Fruit fly (Drosophila melanogaster) whole organism, adult: ENCODE measurements around the gene CG32413.

ENCODE experiments used
- CG11617 ChIP-seq: fragments of 200-800 bp; sonication (Bioruptor generic); optimal IDR thresholded peaks from 2 replicates; lab custom pipeline; 2017; ENCODE audit warnings: mild to moderate bottlenecking, missing biosample characterization, missing genetic modification reagents, missing genetic modification characterization
- CG12768 ChIP-seq: fragments of 200-800 bp; sonication (Bioruptor generic); optimal IDR thresholded peaks from 2 replicates; lab custom pipeline; 2017; ENCODE audit warnings: missing biosample characterization, missing genetic modification characterization, mild to moderate bottlenecking, moderate library complexity, missing genetic modification reagents
- CG14711 ChIP-seq: fragments of 200-800 bp; sonication (Bioruptor generic); optimal IDR thresholded peaks from 2 replicates; lab custom pipeline; 2018; ENCODE audit warnings: missing biosample characterization, mild to moderate bottlenecking, missing genetic modification characterization, moderate library complexity
- CG1620 ChIP-seq: fragments of 200-800 bp; sonication (Bioruptor generic); optimal IDR thresholded peaks from 2 replicates; lab custom pipeline; 2016; ENCODE audit warnings: missing biosample characterization, missing genetic modification characterization
- CG33017 ChIP-seq: fragments of 200-800 bp; sonication (Bioruptor generic); optimal IDR thresholded peaks from 2 replicates; lab custom pipeline; 2018; ENCODE audit warnings: missing biosample characterization, mild to moderate bottlenecking, missing genetic modification characterization, moderate library complexity
- CG5204 ChIP-seq: fragments of 200-800 bp; sonication (Bioruptor generic); optimal IDR thresholded peaks from 2 replicates; lab custom pipeline; 2016; ENCODE audit warnings: missing biosample characterization, missing genetic modification characterization
- CG7045 ChIP-seq: fragments of 200-800 bp; sonication (Bioruptor generic); optimal IDR thresholded peaks from 2 replicates; lab custom pipeline; 2017; ENCODE audit warnings: missing biosample characterization, mild to moderate bottlenecking, missing genetic modification characterization
- CG7101 ChIP-seq: fragments of 200-800 bp; sonication (Bioruptor generic); optimal IDR thresholded peaks from 2 replicates; lab custom pipeline; 2018; ENCODE audit warnings: missing biosample characterization, mild to moderate bottlenecking, missing genetic modification characterization, moderate library complexity
- Clk ChIP-seq: fragments of 200-800 bp; sonication (Bioruptor generic); optimal IDR thresholded peaks from 2 replicates; lab custom pipeline; 2017; ENCODE audit warnings: missing biosample characterization, missing genetic modification characterization
- Crg-1 ChIP-seq: fragments of 200-800 bp; sonication (Bioruptor generic); optimal IDR thresholded peaks from 2 replicates; lab custom pipeline; 2016; ENCODE audit warnings: missing biosample characterization, missing genetic modification characterization
- Hr96 ChIP-seq: fragments of 200-800 bp; sonication (Bioruptor generic); optimal IDR thresholded peaks from 2 replicates; lab custom pipeline; 2016; ENCODE audit warnings: missing biosample characterization, missing genetic modification characterization
- Mnt ChIP-seq: fragments of 200-800 bp; sonication (Bioruptor generic); optimal IDR thresholded peaks from 2 replicates; lab custom pipeline; 2016; ENCODE audit warnings: missing biosample characterization, mild to moderate bottlenecking, missing genetic modification characterization
- bab1 ChIP-seq: fragments of 200-800 bp; sonication (Bioruptor generic); optimal IDR thresholded peaks from 3 replicates; lab custom pipeline; 2019; ENCODE audit warnings: missing biosample characterization, mild to moderate bottlenecking, missing genetic modification characterization, moderate library complexity
- cic ChIP-seq: fragments of 200-800 bp; sonication (Bioruptor generic); optimal IDR thresholded peaks from 2 replicates; lab custom pipeline; 2017; ENCODE audit warnings: missing biosample characterization, mild to moderate bottlenecking, missing genetic modification characterization, moderate library complexity
- cnc ChIP-seq, 2 experiments: fragments of >200 bp; optimal IDR thresholded peaks; 2 replicates each; lab custom pipeline; 2017
- kay ChIP-seq: fragments of 200-800 bp; sonication (Bioruptor generic); peaks from one replicate; lab custom pipeline; 2016; ENCODE audit warnings: missing biosample characterization, missing genetic modification characterization, borderline replicate concordance
- ovo ChIP-seq: fragments of 200-800 bp; sonication (Bioruptor generic); optimal IDR thresholded peaks from 2 replicates; lab custom pipeline; 2016; ENCODE audit warnings: missing biosample characterization, missing genetic modification characterization
- pad ChIP-seq: fragments of 200-800 bp; sonication (Bioruptor generic); optimal IDR thresholded peaks from 3 replicates; lab custom pipeline; 2017; ENCODE audit warnings: missing biosample characterization, missing genetic modification characterization, mild to moderate bottlenecking, moderate library complexity, missing genetic modification reagents
- tj ChIP-seq: fragments of 200-800 bp; sonication (Bioruptor generic); optimal IDR thresholded peaks from 3 replicates; lab custom pipeline; 2017; ENCODE audit warnings: missing biosample characterization, mild to moderate bottlenecking, missing genetic modification characterization, moderate library complexity
- toe ChIP-seq: fragments of 200-800 bp; sonication (Bioruptor generic); optimal IDR thresholded peaks from 2 replicates; lab custom pipeline; 2016; ENCODE audit warnings: missing biosample characterization, missing genetic modification characterization

CG32413 gene

DNA sequence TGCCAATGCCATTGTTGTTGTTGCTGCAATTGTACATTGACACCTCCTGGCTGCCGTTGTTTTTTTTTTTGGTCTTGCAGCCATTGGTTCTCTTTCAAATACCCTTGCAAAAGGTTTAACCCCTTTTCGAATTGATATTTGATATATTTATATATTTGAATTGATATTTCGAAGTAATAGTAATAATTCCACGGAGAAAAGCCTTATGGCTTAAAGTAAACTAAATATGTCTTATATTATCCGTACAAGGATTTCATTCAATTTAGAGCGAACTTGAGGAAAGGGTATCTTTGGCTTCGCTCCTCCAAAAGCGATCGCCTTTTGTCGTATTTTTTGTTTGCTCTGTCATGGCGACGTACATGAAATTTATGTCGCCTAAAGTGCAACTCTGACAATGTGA lies 37.7 kb upstream of the CG32413 start:
- TF ChIP-seq Clk (GFP tag; lab: Kevin White, UChicago) (no peak), CG1620 (GFP tag; lab: Kevin White, UChicago) (no peak), tj (GFP tag; lab: Kevin White, UChicago) (no peak), cic (no peak), bab1 (no peak), ovo (GFP tag; lab: Kevin White, UChicago) (no peak), toe (no peak), CG7101 (tag; lab: Kevin White, UChicago) (no peak), CG12768 (GFP tag; lab: Kevin White, UChicago) (no peak), CG5204 (GFP tag; lab: Kevin White, UChicago) (no peak)

dm6 chr3L:5941086-5941485 lies 37.2 kb upstream of the CG32413 start:
- no peak for TF ChIP-seq CG33017 (tag; lab: Kevin White, UChicago)
- TF ChIP-seq CG14711 (tag; lab: Kevin White, UChicago): no peak
- TF ChIP-seq tj (GFP tag; lab: Kevin White, UChicago): no peak
- no peak for TF ChIP-seq kay (GFP tag; lab: Kevin White, UChicago)
- TF ChIP-seq bab1: no peak
- TF ChIP-seq Hr96 (GFP tag; lab: Kevin White, UChicago): no peak
- no peak for TF ChIP-seq Crg-1 (GFP tag; lab: Kevin White, UChicago)
- no peak for TF ChIP-seq Clk (GFP tag; lab: Kevin White, UChicago)
- TF ChIP-seq CG7101 (tag; lab: Kevin White, UChicago): no peak
- no peak for TF ChIP-seq Mnt (GFP tag; lab: Kevin White, UChicago)
- TF ChIP-seq cic: no peak
- TF ChIP-seq toe: no peak
- no peak for TF ChIP-seq pad (GFP tag; lab: Kevin White, UChicago)
- no peak for TF ChIP-seq CG11617 (GFP tag; lab: Kevin White, UChicago)
- no peak for TF ChIP-seq cnc (optimal IDR thresholded peaks at IDR 0.05; lab: Kevin White, UChicago)

DNA sequence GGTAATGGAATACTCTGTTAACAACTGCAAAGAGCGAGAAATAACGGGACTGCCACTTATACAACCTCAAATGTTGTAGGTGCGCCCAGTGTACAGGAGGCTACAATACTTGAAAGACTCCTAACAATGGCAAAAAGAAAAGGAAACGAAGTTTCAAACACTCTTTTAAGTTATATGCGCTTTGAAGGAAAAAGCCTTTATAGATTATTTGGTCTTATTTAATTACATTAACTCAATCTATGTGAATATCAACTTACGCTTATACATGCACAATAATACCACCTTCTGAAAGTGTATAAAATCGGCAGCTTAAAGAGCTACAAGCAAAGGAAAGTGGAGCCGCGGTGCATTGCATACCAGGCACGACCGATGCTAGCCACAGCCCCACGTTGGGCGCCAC lies 36.6 kb upstream of the CG32413 start:
- TF ChIP-seq Crg-1 (GFP tag; lab: Kevin White, UChicago): no peak
- no peak for TF ChIP-seq toe
- TF ChIP-seq kay (GFP tag; lab: Kevin White, UChicago): no peak
- no peak for TF ChIP-seq tj (GFP tag; lab: Kevin White, UChicago)
- no peak for TF ChIP-seq CG11617 (GFP tag; lab: Kevin White, UChicago)
- TF ChIP-seq Hr96 (GFP tag; lab: Kevin White, UChicago): no peak
- TF ChIP-seq CG1620 (GFP tag; lab: Kevin White, UChicago): no peak
- no peak for TF ChIP-seq CG12768 (GFP tag; lab: Kevin White, UChicago)
- no peak for TF ChIP-seq cnc (optimal IDR thresholded peaks at IDR 0.05; lab: Kevin White, UChicago)
- TF ChIP-seq CG14711 (tag; lab: Kevin White, UChicago): no peak
- no peak for TF ChIP-seq CG5204 (GFP tag; lab: Kevin White, UChicago)
- no peak for TF ChIP-seq cic
- no peak for TF ChIP-seq CG7101 (tag; lab: Kevin White, UChicago)
- TF ChIP-seq CG33017 (tag; lab: Kevin White, UChicago): no peak
- no peak for TF ChIP-seq pad (GFP tag; lab: Kevin White, UChicago)
- no peak for TF ChIP-seq bab1

dm6 chr3L:5932363-5932914 lies 28.6 kb upstream of the CG32413 start, which contains the start of gene Rcc1:
TSS of gene Rcc1 (minus strand) at chr3L:5932773.
- TF ChIP-seq CG14711 (tag; lab: Kevin White, UChicago) (peak; percentile 72), bab1 (peak; percentile 21), CG1620 (GFP tag; lab: Kevin White, UChicago) (no peak), Crg-1 (GFP tag; lab: Kevin White, UChicago) (peak; percentile 25), toe (peak; percentile 15), CG5204 (GFP tag; lab: Kevin White, UChicago) (no peak), CG7101 (tag; lab: Kevin White, UChicago) (peak; percentile 9), Hr96 (GFP tag; lab: Kevin White, UChicago) (peak; percentile 26), kay (GFP tag; lab: Kevin White, UChicago) (no peak)

DNA sequence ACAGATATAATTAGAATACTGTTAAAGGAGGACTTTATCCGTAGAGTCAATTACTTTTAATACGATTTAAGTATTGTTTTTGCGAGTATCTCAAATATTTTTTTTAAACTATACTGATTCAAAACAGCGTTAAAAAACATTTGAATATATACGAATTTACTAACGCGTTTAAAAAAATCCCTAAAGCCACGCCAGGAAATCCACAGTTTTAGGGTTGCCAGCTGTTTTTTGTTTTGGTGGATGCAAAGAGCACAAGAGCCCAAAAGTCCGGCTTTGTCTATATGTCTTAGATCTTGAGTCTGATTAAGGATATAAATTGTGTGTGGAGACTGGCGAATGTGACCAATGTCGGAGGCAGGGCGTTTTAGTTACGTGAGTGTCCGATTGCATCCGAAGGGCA lies 23.7 kb upstream of the CG32413 start:
- TF ChIP-seq tj (GFP tag; lab: Kevin White, UChicago) (no peak), CG14711 (tag; lab: Kevin White, UChicago) (peak; percentile 83)

DNA sequence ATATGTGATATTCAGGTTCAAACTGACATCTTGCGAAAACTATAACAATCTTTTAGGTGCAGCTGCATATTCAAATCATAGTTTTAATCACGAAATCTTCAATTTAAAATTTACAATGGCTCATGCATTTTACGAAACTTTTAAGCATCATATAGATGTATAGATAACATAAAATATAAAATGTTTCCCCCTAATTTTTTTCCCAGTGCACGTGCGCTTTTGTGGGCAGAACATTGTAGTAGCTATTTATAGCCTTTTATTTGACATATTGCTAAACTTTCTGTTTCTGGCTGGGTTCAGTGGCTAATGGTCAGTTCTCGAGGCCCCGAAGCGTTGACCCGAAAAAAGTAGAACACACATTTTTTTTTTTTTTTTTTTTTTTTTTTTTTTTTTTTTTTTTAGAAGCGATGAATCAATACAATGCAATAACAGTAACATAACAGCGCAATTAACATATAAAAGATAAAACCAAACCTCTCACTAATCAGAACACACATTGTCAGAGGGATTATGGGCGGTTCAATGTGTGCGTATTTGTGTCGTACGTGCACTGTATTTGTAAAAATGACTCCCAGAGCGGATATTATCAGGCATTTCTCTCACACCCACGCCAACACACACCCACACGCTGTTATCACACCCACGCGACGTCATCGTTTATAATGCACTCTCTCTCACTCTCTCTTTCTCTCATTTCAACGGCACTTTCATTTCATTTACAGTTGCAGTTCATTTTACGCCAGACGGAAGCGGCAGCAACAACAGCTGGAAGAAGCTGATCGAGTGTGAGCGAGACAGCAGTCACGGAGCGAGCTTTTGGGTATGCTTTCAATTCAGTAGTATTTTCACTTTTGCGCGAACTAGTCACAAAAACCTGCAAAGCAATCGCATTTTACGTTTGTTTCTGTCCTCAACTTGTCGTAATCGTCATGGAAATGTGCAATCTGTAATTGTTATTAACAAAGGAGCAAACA lies 22.4 kb upstream of the CG32413 start:
- TF ChIP-seq cic (peak; percentile 97), toe (no peak), Clk (GFP tag; lab: Kevin White, UChicago) (no peak), ovo (GFP tag; lab: Kevin White, UChicago) (peak; percentile 98), bab1 (peak; percentile 67), cnc (optimal IDR thresholded peaks at IDR 0.05; lab: Kevin White, UChicago) (no peak), CG5204 (GFP tag; lab: Kevin White, UChicago) (no peak), Crg-1 (GFP tag; lab: Kevin White, UChicago) (no peak), CG12768 (GFP tag; lab: Kevin White, UChicago) (peak; percentile 68), Mnt (GFP tag; lab: Kevin White, UChicago) (peak; percentile 22), Hr96 (GFP tag; lab: Kevin White, UChicago) (no peak), CG14711 (tag; lab: Kevin White, UChicago) (peak; percentile 14), pad (GFP tag; lab: Kevin White, UChicago) (peak; percentile 33), tj (GFP tag; lab: Kevin White, UChicago) (peak; percentile 68), CG7045 (peak; percentile 44), CG33017 (tag; lab: Kevin White, UChicago) (peak; percentile 67), CG7101 (tag; lab: Kevin White, UChicago) (peak; percentile 59), kay (GFP tag; lab: Kevin White, UChicago) (no peak), CG1620 (GFP tag; lab: Kevin White, UChicago) (no peak), CG11617 (GFP tag; lab: Kevin White, UChicago) (no peak)
